Worm (Caenorhabditis elegans) whole organism, L1 larva: ENCODE measurements around the gene sre-52.
"Not testable (repeated sequence)": the region's sequence is repeated elsewhere in the genome, so short reads cannot be mapped to it uniquely, and the experiment has no call there.

Source experiments
- Y116A8C.19 ChIP-seq: sonication (generic microtip); optimal IDR thresholded peaks from 2 replicates; lab custom pipeline; 2016; ENCODE audit warnings: missing compliant biosample characterization, missing genetic modification characterization, borderline replicate concordance
- aha-1 ChIP-seq: fragments of 150-350 bp; optimal IDR thresholded peaks from 2 replicates; lab custom pipeline; 2014; ENCODE audit warnings: missing biosample characterization, missing genetic modification characterization
- alr-1 ChIP-seq: fragments of 200-800 bp; sonication (Bioruptor generic); optimal IDR thresholded peaks from 2 replicates; lab custom pipeline; 2018; ENCODE audit warnings: borderline replicate concordance, mild to moderate bottlenecking, missing genetic modification characterization, missing compliant biosample characterization
- aly-2 ChIP-seq: fragments of 150-350 bp; optimal IDR thresholded peaks from 2 replicates; lab custom pipeline; 2014; ENCODE audit warnings: missing biosample characterization, missing genetic modification characterization
- ceh-63 ChIP-seq: fragments of 200-800 bp; sonication (Bioruptor generic); optimal IDR thresholded peaks from 2 replicates; lab custom pipeline; 2018; ENCODE audit warnings: mild to moderate bottlenecking, missing genetic modification characterization, missing compliant biosample characterization
- ceh-8 ChIP-seq: fragments of 200-800 bp; sonication (Bioruptor generic); optimal IDR thresholded peaks from 2 replicates; lab custom pipeline; 2018; ENCODE audit warnings: mild to moderate bottlenecking, missing genetic modification characterization, moderate library complexity, missing compliant biosample characterization
- ceh-88 ChIP-seq: fragments of 200-800 bp; sonication (Bioruptor generic); IDR thresholded peaks from 2 replicates; pipeline ENCODE4 v1.3.6; 2022; ENCODE audit warnings: missing genetic modification characterization, missing compliant biosample characterization
- dsc-1 ChIP-seq: sonication (generic microtip); optimal IDR thresholded peaks from 2 replicates; lab custom pipeline; 2016; ENCODE audit warnings: mild to moderate bottlenecking, missing genetic modification characterization, missing compliant biosample characterization
- fkh-10 ChIP-seq: sonication (generic microtip); optimal IDR thresholded peaks from 2 replicates; lab custom pipeline; 2017; ENCODE audit warnings: missing biosample characterization, missing genetic modification reagents, missing genetic modification characterization
- fkh-4 ChIP-seq: sonication (generic microtip); optimal IDR thresholded peaks from 2 replicates; lab custom pipeline; 2016; ENCODE audit warnings: missing compliant biosample characterization, missing genetic modification characterization, borderline replicate concordance
- grh-1 ChIP-seq: fragments of 200-800 bp; sonication (Bioruptor generic); IDR thresholded peaks from 2 replicates; pipeline ENCODE4 v1.3.6; 2022; ENCODE audit warnings: missing genetic modification reagents, missing genetic modification characterization, missing compliant biosample characterization
- hlh-17 ChIP-seq: fragments of 200-800 bp; sonication (Bioruptor generic); optimal IDR thresholded peaks from 2 replicates; lab custom pipeline; 2018; ENCODE audit warnings: missing genetic modification characterization, mild to moderate bottlenecking, missing compliant biosample characterization, moderate library complexity, borderline replicate concordance
- hlh-4 ChIP-seq: sonication (generic microtip); optimal IDR thresholded peaks from 2 replicates; lab custom pipeline; 2016; ENCODE audit warnings: mild to moderate bottlenecking, missing genetic modification characterization, missing compliant biosample characterization
- isw-1 ChIP-seq: fragments of 200-800 bp; sonication (Bioruptor generic); IDR thresholded peaks from 2 replicates; pipeline ENCODE4 v1.3.6; 2022; ENCODE audit warnings: missing genetic modification characterization, missing compliant biosample characterization
- jun-1 ChIP-seq: fragments of 150-350 bp; optimal IDR thresholded peaks from 2 replicates; lab custom pipeline; 2014; ENCODE audit warnings: missing biosample characterization, missing genetic modification reagents, missing genetic modification characterization
- lin-39 ChIP-seq: fragments of 150-350 bp; optimal IDR thresholded peaks from 2 replicates; lab custom pipeline; 2014; ENCODE audit warnings: missing biosample characterization, missing genetic modification reagents, missing genetic modification characterization
- lsy-2 ChIP-seq, 2 experiments: fragments of 150-350 bp; optimal IDR thresholded peaks; 2 replicates each; lab custom pipeline; 2014; ENCODE audit warnings: missing biosample characterization in 2 of 2, missing genetic modification characterization in 2 of 2
- mep-1 ChIP-seq: fragments of 150-350 bp; optimal IDR thresholded peaks from 2 replicates; lab custom pipeline; 2014; ENCODE audit warnings: missing biosample characterization, missing genetic modification characterization
- nhr-11 ChIP-seq: fragments of 150-350 bp; optimal IDR thresholded peaks from 2 replicates; lab custom pipeline; 2014; ENCODE audit warnings: missing biosample characterization, missing genetic modification characterization
- nhr-12 ChIP-seq: sonication (generic microtip); optimal IDR thresholded peaks from 2 replicates; lab custom pipeline; 2017; ENCODE audit warnings: missing biosample characterization, missing genetic modification characterization
- nhr-19 ChIP-seq: fragments of 200-800 bp; sonication (Bioruptor generic); conservative IDR thresholded peaks from 2 replicates; pipeline ENCODE4 v1.3.6; 2022; ENCODE audit warnings: missing genetic modification characterization, missing compliant biosample characterization
- nhr-28 ChIP-seq: fragments of 150-350 bp; optimal IDR thresholded peaks from 2 replicates; lab custom pipeline; 2014; ENCODE audit warnings: missing biosample characterization, missing genetic modification characterization
- nhr-76 ChIP-seq: sonication (generic microtip); optimal IDR thresholded peaks from 2 replicates; lab custom pipeline; 2017; ENCODE audit warnings: missing biosample characterization, missing genetic modification characterization
- nhr-77 ChIP-seq: fragments of 150-350 bp; optimal IDR thresholded peaks from 2 replicates; lab custom pipeline; 2014; ENCODE audit warnings: missing biosample characterization, missing genetic modification characterization
- nhr-84 ChIP-seq: sonication (generic microtip); optimal IDR thresholded peaks from 2 replicates; lab custom pipeline; 2017; ENCODE audit warnings: missing biosample characterization, missing genetic modification characterization
- pqm-1 ChIP-seq: sonication (generic microtip); optimal IDR thresholded peaks from 3 replicates; lab custom pipeline; 2017; ENCODE audit warnings: missing biosample characterization, missing genetic modification characterization
- rnt-1 ChIP-seq: sonication (generic microtip); optimal IDR thresholded peaks from 2 replicates; lab custom pipeline; 2016; ENCODE audit warnings: mild to moderate bottlenecking, missing genetic modification characterization, moderate library complexity, missing compliant biosample characterization
- snpc-4 ChIP-seq: fragments of 150-350 bp; optimal IDR thresholded peaks from 2 replicates; lab custom pipeline; 2014; ENCODE audit warnings: missing biosample characterization, missing genetic modification characterization
- snu-23 ChIP-seq: sonication (generic microtip); optimal IDR thresholded peaks from 2 replicates; lab custom pipeline; 2016; ENCODE audit warnings: missing genetic modification characterization, missing compliant biosample characterization
- sox-4 ChIP-seq: sonication (generic microtip); optimal IDR thresholded peaks from 2 replicates; lab custom pipeline; 2016; ENCODE audit warnings: missing genetic modification characterization, missing compliant biosample characterization
- tbx-2 ChIP-seq: sonication (generic microtip); optimal IDR thresholded peaks from 2 replicates; lab custom pipeline; 2016; ENCODE audit warnings: missing genetic modification characterization, missing compliant biosample characterization
- unc-130 ChIP-seq: fragments of 150-350 bp; optimal IDR thresholded peaks from 2 replicates; lab custom pipeline; 2017; ENCODE audit warnings: missing biosample characterization, missing genetic modification characterization, inconsistent platforms
- unc-30 ChIP-seq: sonication (generic microtip); optimal IDR thresholded peaks from 2 replicates; lab custom pipeline; 2017; ENCODE audit warnings: missing biosample characterization, missing genetic modification characterization
- unc-98 ChIP-seq: fragments of 200-800 bp; sonication (Bioruptor generic); IDR thresholded peaks from 2 replicates; pipeline ENCODE4 v1.3.6; 2022; ENCODE audit warnings: missing genetic modification characterization, missing compliant biosample characterization
- zip-4 ChIP-seq: fragments of 200-800 bp; sonication (Bioruptor generic); optimal IDR thresholded peaks from 2 replicates; lab custom pipeline; 2018; ENCODE audit warnings: mild to moderate bottlenecking, missing genetic modification characterization, moderate library complexity, missing compliant biosample characterization

Gene sre-52

DNA sequence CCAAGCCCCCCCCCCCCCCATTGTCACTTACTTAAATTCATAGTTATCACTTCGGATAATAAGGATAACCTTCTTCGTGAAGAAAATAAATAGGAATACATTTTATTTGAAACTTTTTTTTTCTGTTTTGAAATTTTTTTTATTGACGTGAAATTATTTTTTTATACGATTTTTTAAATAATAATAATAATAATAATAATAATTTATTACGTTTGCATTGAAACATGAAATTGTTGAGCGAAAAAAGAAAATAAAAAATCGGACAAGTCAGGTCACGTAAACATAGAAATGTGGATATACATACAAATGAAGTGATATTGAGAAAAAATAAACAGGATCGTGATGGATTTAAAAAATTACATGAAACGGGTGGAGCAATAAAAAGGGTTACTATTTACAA is 25.9 kb upstream of the sre-52 start, which contains the start of gene C50E10.2:
TSS of gene C50E10.2 (minus strand) at position 101 of the 400 bp plus-strand sequence.
- no peak for TF ChIP-seq hlh-17 (GFP tag; lab: Kevin White, UChicago)
- TF ChIP-seq jun-1 (tag; lab: Kevin White, UChicago) = no peak
- TF ChIP-seq rnt-1 (tag; lab: Kevin White, UChicago) = no peak
- TF ChIP-seq grh-1 (GFP tag; lab: Robert Waterston, UW) = no peak
- no peak for TF ChIP-seq fkh-4 (tag; lab: Kevin White, UChicago)
- no peak for TF ChIP-seq zip-4 (GFP tag; lab: Kevin White, UChicago)
- TF ChIP-seq ceh-88 (GFP tag; lab: Robert Waterston, UW) = no peak
- no peak for TF ChIP-seq lin-39 (tag; lab: Kevin White, UChicago)
- no peak for TF ChIP-seq alr-1 (tag; lab: Kevin White, UChicago)

ce11 chrII:12311560-12311959 is 24.0 kb upstream of the sre-52 start, which contains the start of gene sre-51:
sre-51 (plus strand) TSS chrII:12311860.
- no peak for TF ChIP-seq tbx-2 (tag; lab: Kevin White, UChicago)
- TF ChIP-seq aly-2 (tag; lab: Kevin White, UChicago) = no peak
- no peak for TF ChIP-seq jun-1 (tag; lab: Kevin White, UChicago)
- no peak for TF ChIP-seq isw-1 (GFP tag; lab: Robert Waterston, UW)
- TF ChIP-seq unc-130 (tag; lab: Kevin White, UChicago) = no peak
- TF ChIP-seq ceh-8 = no peak
- no peak for TF ChIP-seq grh-1 (GFP tag; lab: Robert Waterston, UW)
- TF ChIP-seq Y116A8C.19 (tag; lab: Kevin White, UChicago) = no peak
- TF ChIP-seq hlh-17 (GFP tag; lab: Kevin White, UChicago) = no peak
- no peak for TF ChIP-seq unc-30
- no peak for TF ChIP-seq dsc-1 (tag; lab: Kevin White, UChicago)
- TF ChIP-seq snpc-4 (tag; lab: Kevin White, UChicago) = no peak
- TF ChIP-seq fkh-10 = no peak
- no peak for TF ChIP-seq nhr-11 (tag; lab: Kevin White, UChicago)
- no peak for TF ChIP-seq nhr-12
- TF ChIP-seq nhr-28 (tag; lab: Kevin White, UChicago) = no peak
- TF ChIP-seq snu-23 (GFP tag; lab: Kevin White, UChicago) = no peak
- TF ChIP-seq zip-4 (GFP tag; lab: Kevin White, UChicago) = no peak

DNA sequence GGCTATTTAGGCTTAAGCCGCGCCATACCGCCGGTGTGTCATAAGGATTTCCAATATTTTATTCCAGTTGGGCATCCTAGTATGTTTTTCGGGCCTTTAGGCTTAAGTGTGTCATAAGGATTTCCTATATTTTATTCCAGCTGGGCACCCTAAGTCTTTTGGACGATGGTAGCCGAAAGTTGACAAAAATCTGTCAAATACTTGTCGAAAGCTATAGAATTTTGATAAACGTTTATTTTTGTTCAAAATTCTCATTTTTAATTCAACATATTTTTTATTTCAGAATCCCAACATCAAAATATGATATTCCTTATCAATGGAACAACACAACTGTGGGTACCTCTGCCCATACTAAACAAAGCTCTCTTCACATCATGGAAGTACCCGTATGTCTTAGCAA is 17.0 kb upstream of the sre-52 start, which contains the start of gene sre-49:
TSS of gene sre-49 (plus strand) at position 301 of the 400 bp plus-strand sequence.
- TF ChIP-seq unc-98 (GFP tag; lab: Robert Waterston, UW); ceh-63 (GFP tag; lab: Kevin White, UChicago); rnt-1 (tag; lab: Kevin White, UChicago): not testable (repeated sequence)

DNA sequence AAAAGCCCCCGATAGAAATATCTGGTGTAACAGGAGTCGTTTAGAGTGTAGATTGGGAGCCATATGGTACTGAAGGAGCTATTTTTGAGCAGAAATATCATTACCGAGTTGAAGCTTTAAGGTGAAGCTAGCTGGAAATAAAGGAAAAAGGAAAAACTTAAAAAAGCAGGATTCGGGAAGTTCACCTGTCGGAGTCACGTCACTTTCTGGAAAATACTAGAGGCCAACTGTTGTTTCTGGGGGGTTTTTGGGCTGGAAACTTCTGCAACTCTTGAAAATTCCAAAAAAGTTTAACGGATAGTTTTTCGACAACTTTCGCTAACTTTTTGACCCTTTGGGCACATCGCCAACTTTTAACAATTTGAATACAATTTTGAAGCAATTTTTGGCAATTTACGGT is 12.2 kb upstream of the sre-52 start, which contains the start of gene sre-53:
TSS of gene sre-53 (minus strand) at position 101 of the 400 bp plus-strand sequence.
- no peak for TF ChIP-seq pqm-1
- no peak for TF ChIP-seq sox-4 (tag; lab: Kevin White, UChicago)
- TF ChIP-seq unc-30 = no peak
- TF ChIP-seq aha-1 (tag; lab: Kevin White, UChicago) = no peak
- TF ChIP-seq rnt-1 (tag; lab: Kevin White, UChicago) = no peak
- TF ChIP-seq nhr-76 (tag; lab: Kevin White, UChicago) = no peak
- TF ChIP-seq nhr-19 = no peak
- TF ChIP-seq ceh-8 = no peak
- TF ChIP-seq nhr-84 (tag; lab: Kevin White, UChicago) = no peak
- TF ChIP-seq lsy-2 (tag; optimal IDR thresholded peaks at IDR 0.05; lab: Kevin White, UChicago) = no peak
- no peak for TF ChIP-seq nhr-77 (tag; lab: Kevin White, UChicago)
- TF ChIP-seq mep-1 (tag; lab: Kevin White, UChicago) = no peak
- no peak for TF ChIP-seq hlh-4 (tag; lab: Kevin White, UChicago)
- no peak for TF ChIP-seq lin-39 (tag; lab: Kevin White, UChicago)
